Fruit fly (Drosophila melanogaster) whole organism, embryonic: ENCODE results near the gene mdlc.

ENCODE experiments used
- Abd-B ChIP-seq: fragments of 200-800 bp; sonication (Bioruptor generic); optimal IDR thresholded peaks from 2 replicates; lab custom pipeline; 2018; ENCODE audit warnings: missing biosample characterization, mild to moderate bottlenecking, missing genetic modification characterization, moderate library complexity
- Atf-2 ChIP-seq: fragments of 200-800 bp; sonication (Bioruptor generic); optimal IDR thresholded peaks from 2 replicates; lab custom pipeline; 2016; ENCODE audit warnings: missing biosample characterization, missing genetic modification characterization
- Atf3 ChIP-seq: fragments of 200-800 bp; sonication (Bioruptor generic); optimal IDR thresholded peaks from 3 replicates; lab custom pipeline; 2016; ENCODE audit warnings: missing biosample characterization, missing genetic modification characterization
- B-H2 ChIP-seq: fragments of 200-800 bp; sonication (Bioruptor generic); optimal IDR thresholded peaks from 2 replicates; lab custom pipeline; 2018; ENCODE audit warnings: missing biosample characterization, mild to moderate bottlenecking, missing genetic modification characterization
- CG10147 ChIP-seq: fragments of 200-800 bp; sonication (Bioruptor generic); optimal IDR thresholded peaks from 2 replicates; lab custom pipeline; 2019; ENCODE audit warnings: missing biosample characterization, mild to moderate bottlenecking, missing genetic modification characterization, moderate library complexity
- CG10274 ChIP-seq: fragments of 200-800 bp; sonication (Bioruptor generic); optimal IDR thresholded peaks from 3 replicates; lab custom pipeline; 2017; ENCODE audit warnings: missing biosample characterization, mild to moderate bottlenecking, missing genetic modification characterization
- CG12236 ChIP-seq: fragments of 200-800 bp; sonication (Bioruptor generic); optimal IDR thresholded peaks from 2 replicates; lab custom pipeline; 2016; ENCODE audit warnings: missing biosample characterization, missing genetic modification characterization
- CG12299 ChIP-seq: fragments of 200-800 bp; sonication (Bioruptor generic); optimal IDR thresholded peaks from 2 replicates; lab custom pipeline; 2018; ENCODE audit warnings: missing biosample characterization, mild to moderate bottlenecking, missing genetic modification characterization
- CG12769 ChIP-seq: fragments of 200-800 bp; sonication (Bioruptor generic); optimal IDR thresholded peaks from 2 replicates; lab custom pipeline; 2019; ENCODE audit warnings: missing biosample characterization, mild to moderate bottlenecking, missing genetic modification characterization, moderate library complexity
- CG13424 ChIP-seq: fragments of 200-800 bp; sonication (Bioruptor generic); optimal IDR thresholded peaks from 2 replicates; lab custom pipeline; 2019; ENCODE audit warnings: missing biosample characterization, mild to moderate bottlenecking, missing genetic modification characterization, moderate library complexity
- CG13894 ChIP-seq: fragments of 200-800 bp; sonication (Bioruptor generic); optimal IDR thresholded peaks from 3 replicates; lab custom pipeline; 2018; ENCODE audit warnings: missing biosample characterization, mild to moderate bottlenecking, missing genetic modification characterization, moderate library complexity
- CG17802 ChIP-seq: fragments of 200-800 bp; sonication (Bioruptor generic); optimal IDR thresholded peaks from 2 replicates; lab custom pipeline; 2018; ENCODE audit warnings: missing biosample characterization, mild to moderate bottlenecking, missing genetic modification characterization, moderate library complexity
- CG18262 ChIP-seq: fragments of 200-800 bp; optimal IDR thresholded peaks from 3 replicates; lab custom pipeline; 2019; ENCODE audit warnings: missing biosample characterization, mild to moderate bottlenecking, missing genetic modification characterization, moderate library complexity
- CG3065 ChIP-seq: fragments of 200-800 bp; sonication (Bioruptor generic); optimal IDR thresholded peaks from 2 replicates; lab custom pipeline; 2016; ENCODE audit warnings: missing biosample characterization, missing genetic modification characterization
- CG34224 ChIP-seq: fragments of 200-800 bp; sonication (Bioruptor generic); IDR thresholded peaks from 3 replicates; pipeline ENCODE4 v1.3.6; 2022; ENCODE audit warnings: missing biosample characterization, missing genetic modification characterization; ENCODE audit not compliant: partially characterized antibody
- CG4360 ChIP-seq: fragments of 200-800 bp; sonication (Bioruptor generic); IDR thresholded peaks from 2 replicates; pipeline ENCODE4 v1.3.6; 2022; ENCODE audit warnings: missing biosample characterization, missing genetic modification characterization
- CG4707 ChIP-seq: fragments of 200-800 bp; sonication (Bioruptor generic); optimal IDR thresholded peaks from 2 replicates; lab custom pipeline; 2018; ENCODE audit warnings: missing biosample characterization, mild to moderate bottlenecking, missing genetic modification characterization, moderate library complexity
- CG4730 ChIP-seq: fragments of 200-800 bp; sonication (Bioruptor generic); IDR thresholded peaks from 2 replicates; pipeline ENCODE4 v1.3.6; 2022; ENCODE audit warnings: missing biosample characterization, missing genetic modification characterization
- CG5180 ChIP-seq: fragments of 200-800 bp; sonication (Bioruptor generic); optimal IDR thresholded peaks from 3 replicates; lab custom pipeline; 2017; ENCODE audit warnings: missing biosample characterization, missing genetic modification characterization, mild to moderate bottlenecking, moderate library complexity, missing genetic modification reagents
- CG6813 ChIP-seq: fragments of 200-800 bp; sonication (Bioruptor generic); optimal IDR thresholded peaks from 2 replicates; lab custom pipeline; 2017; ENCODE audit warnings: missing biosample characterization, missing genetic modification characterization, mild to moderate bottlenecking, moderate library complexity, missing genetic modification reagents
- CG7357 ChIP-seq: fragments of 200-800 bp; sonication (Bioruptor generic); IDR thresholded peaks from 3 replicates; pipeline ENCODE4 v1.3.6; 2022; ENCODE audit warnings: missing biosample characterization, missing genetic modification characterization
- CG8765 ChIP-seq: fragments of 200-800 bp; sonication (Bioruptor generic); IDR thresholded peaks from 2 replicates; pipeline ENCODE4 v1.3.6; 2022; ENCODE audit warnings: missing biosample characterization, missing genetic modification characterization
- CG9609 ChIP-seq: fragments of 200-800 bp; sonication (Bioruptor generic); optimal IDR thresholded peaks from 3 replicates; lab custom pipeline; 2016; ENCODE audit warnings: missing biosample characterization, missing genetic modification characterization
- CG9932 ChIP-seq: fragments of 200-800 bp; sonication (Bioruptor generic); IDR thresholded peaks from 2 replicates; pipeline ENCODE4 v1.3.6; 2022; ENCODE audit warnings: missing biosample characterization, missing genetic modification characterization
- CoRest ChIP-seq: fragments of 200-800 bp; sonication (Bioruptor generic); optimal IDR thresholded peaks from 3 replicates; lab custom pipeline; 2018; ENCODE audit warnings: missing biosample characterization, mild to moderate bottlenecking, missing genetic modification characterization, moderate library complexity
- Doc2 ChIP-seq: fragments of 200-800 bp; sonication (Bioruptor generic); IDR thresholded peaks from 2 replicates; pipeline ENCODE4 v1.3.6; 2022; ENCODE audit warnings: missing biosample characterization, missing genetic modification characterization
- Gug ChIP-seq: fragments of 200-800 bp; sonication (Bioruptor generic); IDR thresholded peaks from 4 replicates; pipeline ENCODE4 v1.3.6; 2022; ENCODE audit warnings: missing biosample characterization, missing genetic modification characterization
- HLH3B ChIP-seq: fragments of 200-800 bp; sonication (Bioruptor generic); IDR thresholded peaks from 2 replicates; pipeline ENCODE4 v1.3.6; 2022; ENCODE audit warnings: missing biosample characterization, missing genetic modification characterization
- HLHmδ ChIP-seq: fragments of 200-800 bp; sonication (Bioruptor generic); optimal IDR thresholded peaks from 2 replicates; lab custom pipeline; 2018; ENCODE audit warnings: missing biosample characterization, mild to moderate bottlenecking, missing genetic modification characterization, moderate library complexity
- Jarid2 ChIP-seq: fragments of 200-800 bp; sonication (Bioruptor generic); optimal IDR thresholded peaks from 3 replicates; lab custom pipeline; 2017; ENCODE audit warnings: mild to moderate bottlenecking, missing biosample characterization, missing genetic modification reagents, missing genetic modification characterization
- MBD-R2 ChIP-seq: fragments of 200-800 bp; sonication (Bioruptor generic); IDR thresholded peaks from 2 replicates; pipeline ENCODE4 v1.3.6; 2022; ENCODE audit warnings: missing biosample characterization, missing genetic modification characterization
- Mes4 ChIP-seq: fragments of 200-800 bp; sonication (Bioruptor generic); optimal IDR thresholded peaks from 2 replicates; lab custom pipeline; 2016; ENCODE audit warnings: missing biosample characterization, missing genetic modification characterization
- NK7.1 ChIP-seq: fragments of 200-800 bp; sonication (Bioruptor generic); optimal IDR thresholded peaks from 3 replicates; lab custom pipeline; 2016; ENCODE audit warnings: missing biosample characterization, missing genetic modification characterization
- Poxn ChIP-seq: fragments of 200-800 bp; sonication (Bioruptor generic); IDR thresholded peaks from 2 replicates; pipeline ENCODE4 v1.3.6; 2022; ENCODE audit warnings: missing biosample characterization, missing genetic modification characterization
- Sin3A ChIP-seq: fragments of >200 bp; optimal IDR thresholded peaks from 2 replicates; lab custom pipeline; 2018
- Tbp ChIP-seq: fragments of >200 bp; optimal IDR thresholded peaks from 2 replicates; lab custom pipeline; 2018; ENCODE audit warnings: missing biosample characterization, missing genetic modification characterization
- dati ChIP-seq: fragments of 200-800 bp; sonication (Bioruptor generic); IDR thresholded peaks from 2 replicates; pipeline ENCODE4 v1.3.6; 2022; ENCODE audit warnings: missing biosample characterization, missing genetic modification characterization
- fu2 ChIP-seq: fragments of 200-800 bp; sonication (Bioruptor generic); optimal IDR thresholded peaks from 2 replicates; lab custom pipeline; 2016; ENCODE audit warnings: missing biosample characterization, missing genetic modification characterization
- grau ChIP-seq: fragments of 200-800 bp; optimal IDR thresholded peaks from 3 replicates; lab custom pipeline; 2019; ENCODE audit warnings: missing biosample characterization, mild to moderate bottlenecking, missing genetic modification characterization, moderate library complexity
- hbn ChIP-seq: fragments of 200-800 bp; sonication (Bioruptor generic); IDR thresholded peaks from 2 replicates; pipeline ENCODE4 v1.3.6; 2022; ENCODE audit warnings: missing biosample characterization, missing genetic modification characterization; ENCODE audit not compliant: partially characterized antibody
- hkb ChIP-seq, 2 experiments: fragments of 200-800 bp in 1 of 2; fragments of >200 bp in 1 of 2; sonication (Bioruptor generic) in 1 of 2; IDR thresholded peaks in 1 of 2; optimal IDR thresholded peaks in 1 of 2; 2 replicates each; pipeline versions ENCODE4 v1.3.6 to Lab custom; 2017 to 2022; ENCODE audit warnings: missing biosample characterization in 1 of 2, missing genetic modification characterization in 1 of 2
- lov ChIP-seq, 2 experiments: fragments of 200-800 bp in 1 of 2; fragments of >200 bp in 1 of 2; sonication (Bioruptor generic) in 1 of 2; IDR thresholded peaks in 1 of 2; optimal IDR thresholded peaks in 1 of 2; 2 replicates in 1 of 2; 3 replicates in 1 of 2; pipeline versions ENCODE4 v1.3.6 to Lab custom; 2017 to 2022; ENCODE audit warnings: missing biosample characterization in 1 of 2, missing genetic modification characterization in 1 of 2
- pita ChIP-seq: fragments of 200-800 bp; sonication (Bioruptor generic); optimal IDR thresholded peaks from 2 replicates; lab custom pipeline; 2017; ENCODE audit warnings: missing biosample characterization, mild to moderate bottlenecking, missing genetic modification characterization
- pnt ChIP-seq: fragments of 200-800 bp; sonication (Bioruptor generic); optimal IDR thresholded peaks from 3 replicates; lab custom pipeline; 2016; ENCODE audit warnings: missing biosample characterization, missing genetic modification characterization
- psq ChIP-seq: fragments of 200-800 bp; sonication (Bioruptor generic); optimal IDR thresholded peaks from 2 replicates; lab custom pipeline; 2017; ENCODE audit warnings: missing biosample characterization, missing genetic modification characterization
- scrt ChIP-seq: fragments of 200-800 bp; sonication (Bioruptor generic); optimal IDR thresholded peaks from 2 replicates; lab custom pipeline; 2018; ENCODE audit warnings: missing biosample characterization, mild to moderate bottlenecking, missing genetic modification characterization, moderate library complexity
- seq ChIP-seq: fragments of 200-800 bp; sonication (Bioruptor generic); IDR thresholded peaks from 2 replicates; pipeline ENCODE4 v1.3.6; 2022; ENCODE audit warnings: missing biosample characterization, missing genetic modification characterization
- sim ChIP-seq: fragments of 200-800 bp; sonication (Bioruptor generic); IDR thresholded peaks from 2 replicates; pipeline ENCODE4 v1.3.6; 2022; ENCODE audit warnings: missing biosample characterization, missing genetic modification characterization
- tgo ChIP-seq: fragments of 200-800 bp; sonication (Bioruptor generic); IDR thresholded peaks from 3 replicates; pipeline ENCODE4 v1.3.6; 2022; ENCODE audit warnings: missing biosample characterization, missing genetic modification characterization
- unc-4 ChIP-seq: fragments of 200-800 bp; sonication (Bioruptor generic); IDR thresholded peaks from 2 replicates; pipeline ENCODE4 v1.3.6; 2022; ENCODE audit warnings: missing biosample characterization, missing genetic modification characterization; ENCODE audit not compliant: partially characterized antibody

Gene mdlc

DNA sequence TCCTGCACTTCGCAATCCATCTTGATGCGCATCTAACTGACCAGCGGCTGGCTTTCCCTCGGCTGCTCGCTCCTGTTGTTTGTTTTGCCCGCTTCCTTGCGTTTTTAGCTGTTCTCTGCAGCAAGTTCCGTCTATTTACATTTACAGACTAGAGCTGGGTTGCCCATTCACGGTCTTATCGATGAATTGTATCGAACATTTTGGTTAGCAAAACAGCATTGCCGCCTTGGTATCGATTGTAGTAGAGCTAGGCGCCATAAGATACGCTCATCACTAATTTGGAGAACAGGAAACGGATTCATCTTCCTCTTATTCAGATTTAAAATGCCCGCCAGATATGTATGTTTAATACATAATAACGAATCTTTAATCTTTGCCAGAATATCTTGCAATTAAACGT is 21.7 kb upstream of the mdlc start, which contains the start of gene Regnase-1 (continued):
- peak; percentile 96 for TF ChIP-seq MBD-R2
- peak; percentile 68; the same call in 3 of the 4 replicates for TF ChIP-seq Gug (GFP tag; lab: Robert Waterston, UW)
- peak; percentile 92 for TF ChIP-seq Mes4 (GFP tag; lab: Kevin White, UChicago)
- peak; percentile 78 for TF ChIP-seq psq (GFP tag; lab: Kevin White, UChicago)
- peak; percentile 73; the same call in 1 of the 2 replicates for TF ChIP-seq seq (GFP tag; lab: Robert Waterston, UW)
- peak; percentile 79 for TF ChIP-seq CG10274 (GFP tag; lab: Kevin White, UChicago)
- peak; percentile 82 for TF ChIP-seq CG5180
- TF ChIP-seq Abd-B: peak; percentile 16
- peak; percentile 83 for TF ChIP-seq Atf3 (GFP tag; lab: Kevin White, UChicago)
- peak; percentile 86 for TF ChIP-seq sim (GFP tag; lab: Robert Waterston, UW)
- TF ChIP-seq tgo (GFP tag; lab: Robert Waterston, UW): peak; percentile 83
- TF ChIP-seq HLHmδ (GFP tag; lab: Kevin White, UChicago): peak; percentile 94
- no peak for TF ChIP-seq Poxn (GFP tag; lab: Robert Waterston, UW)
- peak; percentile 93 for TF ChIP-seq CG4707 (GFP tag; lab: Kevin White, UChicago)
- TF ChIP-seq Jarid2 (GFP tag; lab: Kevin White, UChicago): peak; percentile 78
- peak; percentile 86 for TF ChIP-seq CG10147 (GFP tag; lab: Kevin White, UChicago)
- peak; percentile 79 for TF ChIP-seq CG9609 (GFP tag; lab: Kevin White, UChicago)
- peak; percentile 84 for TF ChIP-seq NK7.1 (GFP tag; lab: Kevin White, UChicago)
- peak; percentile 58; the same call in 1 of the 2 replicates for TF ChIP-seq CG4360
- TF ChIP-seq CG12769 (tag; lab: Kevin White, UChicago): no peak
- TF ChIP-seq CG8765 (GFP tag; lab: Robert Waterston, UW): peak; percentile 47; the same call in 1 of the 2 replicates
- peak; percentile 79 for TF ChIP-seq Atf-2
- TF ChIP-seq CG18262 (tag; lab: Kevin White, UChicago): peak; percentile 87
- peak; percentile 87 for TF ChIP-seq CG3065 (GFP tag; lab: Kevin White, UChicago)
- peak; percentile 83 for TF ChIP-seq CG12236
- peak; percentile 85 for TF ChIP-seq grau (tag; lab: Kevin White, UChicago)
- no peak for TF ChIP-seq CG7357
- TF ChIP-seq unc-4 (GFP tag; lab: Robert Waterston, UW): peak; percentile 96
- no peak for TF ChIP-seq lov (optimal IDR thresholded peaks at IDR 0.05; lab: Kevin White, UChicago)
- peak; percentile 96 for TF ChIP-seq lov (GFP tag; IDR thresholded peaks at IDR 0.05; lab: Robert Waterston, UW)
- TF ChIP-seq CG6813 (GFP tag; lab: Kevin White, UChicago): peak; percentile 97
- TF ChIP-seq Sin3A (lab: Kevin White, UChicago): peak; percentile 51
- peak; percentile 80 for TF ChIP-seq dati (GFP tag; lab: Robert Waterston, UW)
- peak; percentile 96 for TF ChIP-seq B-H2
- TF ChIP-seq CG12299 (tag; lab: Kevin White, UChicago): peak; percentile 92
- TF ChIP-seq CG9932 (GFP tag; lab: Robert Waterston, UW): peak; percentile 87
- no peak for TF ChIP-seq Doc2 (GFP tag; lab: Robert Waterston, UW)
- peak; percentile 92 for TF ChIP-seq CG13894 (tag; lab: Kevin White, UChicago)
- peak; percentile 73 for TF ChIP-seq CG4730
- no peak for TF ChIP-seq hkb (optimal IDR thresholded peaks at IDR 0.05; lab: Kevin White, UChicago)
- TF ChIP-seq hkb (GFP tag; IDR thresholded peaks at IDR 0.05; lab: Robert Waterston, UW): peak; percentile 93
- TF ChIP-seq Tbp (GFP tag; lab: Kevin White, UChicago): no peak
- peak; percentile 93 for TF ChIP-seq CoRest (tag; lab: Kevin White, UChicago)
- TF ChIP-seq CG17802 (tag; lab: Kevin White, UChicago): peak; percentile 66
- peak; percentile 95 for TF ChIP-seq hbn
- TF ChIP-seq pita: no peak
- peak; percentile 89 for TF ChIP-seq scrt (GFP tag; lab: Kevin White, UChicago)
- peak; percentile 78 for TF ChIP-seq CG13424
- TF ChIP-seq CG34224 (GFP tag; lab: Robert Waterston, UW): peak; percentile 96
- peak; percentile 88 for TF ChIP-seq fu2 (GFP tag; lab: Kevin White, UChicago)
- TF ChIP-seq pnt (GFP tag; lab: Kevin White, UChicago): peak; percentile 11
- peak; percentile 87; the same call in 1 of the 2 replicates for TF ChIP-seq HLH3B (GFP tag; lab: Robert Waterston, UW)
